Worm (Caenorhabditis elegans) whole organism, L2 larva: ENCODE results near the gene Y105C5B.15.

Experiments
- C34F6.9 ChIP-seq: fragments of 150-350 bp; optimal IDR thresholded peaks from 2 replicates; lab custom pipeline; 2014; ENCODE audit warnings: missing biosample characterization, missing genetic modification characterization
- Y55F3AM.14 ChIP-seq: fragments of 200-800 bp; sonication (Bioruptor generic); optimal IDR thresholded peaks from 2 replicates; lab custom pipeline; 2018; ENCODE audit warnings: mild to moderate bottlenecking, missing genetic modification characterization, missing compliant biosample characterization
- ZK546.5 ChIP-seq: sonication (generic microtip); optimal IDR thresholded peaks from 2 replicates; lab custom pipeline; 2017; ENCODE audit warnings: missing biosample characterization, missing genetic modification characterization
- alr-1 ChIP-seq: fragments of 150-350 bp; optimal IDR thresholded peaks from 2 replicates; lab custom pipeline; 2014; ENCODE audit warnings: missing biosample characterization, missing genetic modification characterization
- ama-1 ChIP-seq: fragments of 150-350 bp; optimal IDR thresholded peaks from 2 replicates; lab custom pipeline; 2018; ENCODE audit warnings: inconsistent platforms
- ceh-16 ChIP-seq: fragments of 150-350 bp; optimal IDR thresholded peaks from 2 replicates; lab custom pipeline; 2014; ENCODE audit warnings: missing biosample characterization, missing genetic modification characterization
- ceh-82 ChIP-seq: fragments of 150-350 bp; optimal IDR thresholded peaks from 2 replicates; lab custom pipeline; 2014; ENCODE audit warnings: missing biosample characterization, missing genetic modification characterization
- crh-2 ChIP-seq: sonication (generic microtip); optimal IDR thresholded peaks from 2 replicates; lab custom pipeline; 2017; ENCODE audit warnings: missing biosample characterization, missing genetic modification characterization
- dmd-4 ChIP-seq: sonication (generic microtip); optimal IDR thresholded peaks from 2 replicates; lab custom pipeline; 2017; ENCODE audit warnings: missing biosample characterization, missing genetic modification characterization
- egl-27 ChIP-seq: sonication (generic microtip); optimal IDR thresholded peaks from 3 replicates; lab custom pipeline; 2017; ENCODE audit warnings: missing biosample characterization, missing genetic modification reagents, missing genetic modification characterization
- gmeb-1 ChIP-seq: fragments of 150-350 bp; optimal IDR thresholded peaks from 2 replicates; lab custom pipeline; 2014; ENCODE audit warnings: missing biosample characterization, missing genetic modification characterization
- lin-11 ChIP-seq: fragments of 150-350 bp; sonication (generic microtip); optimal IDR thresholded peaks from 2 replicates; lab custom pipeline; 2014; ENCODE audit warnings: missing biosample characterization, missing genetic modification characterization, inconsistent platforms, mixed read lengths
- lin-13 ChIP-seq: fragments of 150-350 bp; optimal IDR thresholded peaks from 2 replicates; lab custom pipeline; 2014; ENCODE audit warnings: missing biosample characterization, missing genetic modification reagents, missing genetic modification characterization
- lin-39 ChIP-seq: fragments of 150-350 bp; optimal IDR thresholded peaks from 2 replicates; lab custom pipeline; 2014; ENCODE audit warnings: missing biosample characterization, missing genetic modification reagents, missing genetic modification characterization
- mab-5 ChIP-seq: fragments of 150-350 bp; optimal IDR thresholded peaks from 2 replicates; lab custom pipeline; 2014; ENCODE audit warnings: missing biosample characterization, missing genetic modification characterization
- mbf-1 ChIP-seq: sonication (generic microtip); optimal IDR thresholded peaks from 2 replicates; lab custom pipeline; 2017; ENCODE audit warnings: missing biosample characterization, missing genetic modification characterization
- mdl-1 ChIP-seq, 2 experiments: fragments of 150-350 bp in 1 of 2; sonication (generic microtip) in 1 of 2; optimal IDR thresholded peaks; 2 replicates each; lab custom pipeline; 2017; ENCODE audit warnings: missing biosample characterization in 2 of 2, missing genetic modification characterization in 2 of 2
- nhr-10 ChIP-seq: sonication (generic microtip); optimal IDR thresholded peaks from 2 replicates; lab custom pipeline; 2017; ENCODE audit warnings: missing biosample characterization, missing genetic modification characterization
- nhr-12 ChIP-seq: fragments of 150-350 bp; optimal IDR thresholded peaks from 2 replicates; lab custom pipeline; 2014; ENCODE audit warnings: missing biosample characterization, missing genetic modification characterization
- nhr-129 ChIP-seq: fragments of 150-350 bp; optimal IDR thresholded peaks from 2 replicates; lab custom pipeline; 2014; ENCODE audit warnings: missing biosample characterization, missing genetic modification characterization
- nhr-21 ChIP-seq: fragments of 150-350 bp; optimal IDR thresholded peaks from 2 replicates; lab custom pipeline; 2014; ENCODE audit warnings: missing biosample characterization, missing genetic modification characterization
- nhr-23 ChIP-seq: fragments of 150-350 bp; optimal IDR thresholded peaks from 2 replicates; lab custom pipeline; 2014; ENCODE audit warnings: missing biosample characterization, missing genetic modification reagents, missing genetic modification characterization
- nhr-25 ChIP-seq: fragments of 150-350 bp; sonication (generic microtip); optimal IDR thresholded peaks from 3 replicates; lab custom pipeline; 2014; ENCODE audit warnings: missing biosample characterization, missing genetic modification characterization
- nhr-6 ChIP-seq: fragments of 150-350 bp; optimal IDR thresholded peaks from 2 replicates; lab custom pipeline; 2014; ENCODE audit warnings: missing biosample characterization, missing genetic modification characterization
- peb-1 ChIP-seq: fragments of 150-350 bp; optimal IDR thresholded peaks from 2 replicates; lab custom pipeline; 2014; ENCODE audit warnings: missing biosample characterization, missing genetic modification characterization
- skn-1 ChIP-seq: sonication (generic microtip); optimal IDR thresholded peaks from 2 replicates; lab custom pipeline; 2017; ENCODE audit warnings: missing biosample characterization, missing genetic modification characterization
- sma-9 ChIP-seq, 2 experiments: fragments of 150-350 bp in 1 of 2; sonication (generic microtip) in 1 of 2; optimal IDR thresholded peaks; 2 replicates each; lab custom pipeline; 2014 to 2016; ENCODE audit warnings: missing genetic modification characterization in 2 of 2, mild to moderate bottlenecking in 1 of 2, missing biosample characterization in 1 of 2, missing compliant biosample characterization in 1 of 2, missing genetic modification reagents in 1 of 2, moderate library complexity in 1 of 2
- unc-39 ChIP-seq: fragments of 150-350 bp; optimal IDR thresholded peaks from 2 replicates; lab custom pipeline; 2014; ENCODE audit warnings: missing biosample characterization, missing genetic modification characterization
- unc-55 ChIP-seq: fragments of 150-350 bp; sonication (generic microtip); optimal IDR thresholded peaks from 3 replicates; lab custom pipeline; 2014; ENCODE audit warnings: missing biosample characterization, missing genetic modification reagents, missing genetic modification characterization
- unc-62 ChIP-seq: fragments of 150-350 bp; optimal IDR thresholded peaks from 2 replicates; lab custom pipeline; 2014; ENCODE audit warnings: missing biosample characterization, missing genetic modification reagents, missing genetic modification characterization
- zag-1 ChIP-seq: fragments of 150-350 bp; optimal IDR thresholded peaks from 2 replicates; lab custom pipeline; 2014; ENCODE audit warnings: missing biosample characterization, missing genetic modification characterization
- ztf-1 ChIP-seq: fragments of 200-800 bp; sonication (Bioruptor generic); conservative IDR thresholded peaks from 2 replicates; pipeline ENCODE4 v1.3.6; 2022; ENCODE audit warnings: missing genetic modification characterization, missing compliant biosample characterization
- ztf-11 ChIP-seq: sonication (generic microtip); optimal IDR thresholded peaks from 2 replicates; lab custom pipeline; 2017; ENCODE audit warnings: missing biosample characterization, missing genetic modification characterization
- ztf-4 ChIP-seq: fragments of 150-350 bp; optimal IDR thresholded peaks from 2 replicates; lab custom pipeline; 2014; ENCODE audit warnings: missing biosample characterization, missing genetic modification characterization

The Y105C5B.15 gene

DNA sequence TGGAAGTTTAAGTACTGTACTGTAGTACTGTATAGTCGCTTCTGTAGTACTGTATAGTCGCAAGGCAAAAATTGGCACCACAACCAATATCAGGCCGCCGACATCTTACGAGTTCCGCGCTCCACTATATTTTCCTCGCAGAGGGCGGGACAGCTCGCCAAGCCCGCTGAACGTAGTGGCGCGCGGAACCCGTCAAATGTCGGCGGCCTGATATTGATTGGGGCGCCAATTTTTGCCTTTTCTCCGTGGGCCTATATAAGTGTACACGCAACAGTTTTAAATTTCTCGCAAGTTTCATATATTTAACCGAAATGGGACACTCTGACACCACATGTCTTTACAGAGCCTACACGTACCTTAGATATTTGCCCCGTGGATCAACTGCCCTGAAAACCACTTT, 1.7 kb upstream of the Y105C5B.15 start:
- TF ChIP-seq lin-13 (GFP tag; lab: Kevin White, UChicago) (no peak), gmeb-1 (tag; lab: Kevin White, UChicago) (no peak), zag-1 (tag; lab: Kevin White, UChicago) (no peak), unc-62 (GFP tag; lab: Kevin White, UChicago) (no peak), nhr-10 (tag; lab: Kevin White, UChicago) (no peak), C34F6.9 (no peak), nhr-129 (tag; lab: Kevin White, UChicago) (no peak), dmd-4 (tag; lab: Kevin White, UChicago) (no peak), egl-27 (tag; lab: Kevin White, UChicago) (no peak), unc-39 (tag; lab: Kevin White, UChicago) (no peak), ZK546.5 (tag; lab: Kevin White, UChicago) (no peak)

DNA sequence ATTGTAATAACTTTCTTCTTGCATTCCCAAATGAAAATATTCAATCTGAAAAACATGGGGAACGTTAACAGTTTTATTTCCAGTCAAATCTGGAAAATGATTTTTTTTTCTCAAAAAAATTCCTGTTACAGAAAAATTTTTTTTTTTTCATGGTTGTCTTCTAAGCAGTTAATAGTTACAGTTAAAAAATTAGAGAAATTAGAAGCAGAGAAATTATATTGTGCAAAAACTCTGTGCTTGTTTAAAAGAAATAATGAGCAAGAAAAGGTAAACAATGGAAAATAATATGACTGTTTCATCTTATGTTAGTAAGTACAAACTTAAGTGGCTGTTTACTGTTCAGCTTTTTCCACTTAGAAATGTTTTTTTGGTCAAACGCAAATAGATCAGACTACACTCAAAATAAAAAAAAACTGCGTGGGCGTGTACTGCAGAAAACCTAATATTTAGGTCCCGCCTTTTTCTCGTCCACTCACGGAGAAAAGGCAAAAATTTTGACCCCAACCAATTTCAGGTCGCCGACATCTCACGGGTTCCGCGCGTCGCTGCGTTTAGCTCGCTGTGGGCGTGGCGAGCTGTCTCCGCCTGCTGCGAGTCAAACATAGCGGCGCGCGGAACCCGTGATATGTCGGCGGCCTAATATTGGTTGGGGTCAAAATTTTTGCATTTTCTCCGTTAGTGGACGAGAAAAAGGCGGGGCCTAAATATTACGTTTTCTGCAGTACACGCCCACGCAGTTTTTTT, 726 bp upstream of the Y105C5B.15 start, which contains the start of gene ifas-3:
Gene ifas-3, minus strand, starts transcription at position 51 of the 744 bp plus-strand sequence.
- no peak for TF ChIP-seq nhr-23 (tag; lab: Kevin White, UChicago)
- TF ChIP-seq zag-1 (tag; lab: Kevin White, UChicago), result no peak
- no peak for TF ChIP-seq crh-2 (tag; lab: Kevin White, UChicago)
- no peak for TF ChIP-seq mab-5 (tag; lab: Kevin White, UChicago)
- no peak for TF ChIP-seq egl-27 (tag; lab: Kevin White, UChicago)
- no peak for TF ChIP-seq ceh-82 (tag; lab: Kevin White, UChicago)
- no peak for TF ChIP-seq nhr-10 (tag; lab: Kevin White, UChicago)
- TF ChIP-seq lin-39 (tag; lab: Kevin White, UChicago), result no peak
- TF ChIP-seq lin-11 (tag; lab: Kevin White, UChicago), result no peak
- no peak for TF ChIP-seq alr-1 (tag; lab: Kevin White, UChicago)
- no peak for TF ChIP-seq nhr-21 (tag; lab: Kevin White, UChicago)
- TF ChIP-seq unc-55 (GFP tag; lab: Kevin White, UChicago), result no peak
- TF ChIP-seq ama-1 (lab: Kevin White, UChicago), result no peak
- no peak for TF ChIP-seq mdl-1 (tag; optimal IDR thresholded peaks at IDR 0.05; lab: Kevin White, UChicago)
- no peak for TF ChIP-seq unc-62 (GFP tag; lab: Kevin White, UChicago)
- TF ChIP-seq, all 48 proteins: peak for 0

DNA sequence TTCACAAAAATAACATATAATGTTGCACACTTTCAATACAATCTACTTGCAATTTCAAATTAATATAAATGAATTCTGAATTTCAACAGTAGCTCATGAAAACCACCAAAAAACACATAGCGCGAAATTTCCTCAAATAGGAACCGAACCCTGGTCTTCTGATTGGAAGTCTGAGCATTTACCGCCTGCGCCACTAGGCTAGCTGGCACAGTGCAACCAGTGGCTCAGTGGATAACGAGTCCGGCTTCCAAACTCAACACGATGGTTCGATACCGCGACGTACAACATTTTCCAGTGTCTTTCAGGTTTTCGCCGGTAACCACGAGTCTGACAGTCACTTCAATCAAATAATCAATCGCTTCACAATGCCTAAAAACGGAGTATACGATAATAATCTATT, 2.0 kb downstream of the Y105C5B.15 start:
- TF ChIP-seq nhr-10 (tag; lab: Kevin White, UChicago), result no peak
- TF ChIP-seq C34F6.9, result no peak
- no peak for TF ChIP-seq nhr-6
- no peak for TF ChIP-seq ztf-4
- TF ChIP-seq unc-62 (GFP tag; lab: Kevin White, UChicago), result no peak
- TF ChIP-seq ztf-1 (GFP tag; lab: Robert Waterston, UW), result no peak
- no peak for TF ChIP-seq ceh-16 (tag; lab: Kevin White, UChicago)
- no peak for TF ChIP-seq Y55F3AM.14
- no peak for TF ChIP-seq ZK546.5 (tag; lab: Kevin White, UChicago)
- TF ChIP-seq nhr-23 (tag; lab: Kevin White, UChicago), result no peak
- TF ChIP-seq mbf-1 (tag; lab: Kevin White, UChicago), result no peak
- TF ChIP-seq nhr-21 (tag; lab: Kevin White, UChicago), result no peak
- TF ChIP-seq zag-1 (tag; lab: Kevin White, UChicago), result no peak
- no peak for TF ChIP-seq ztf-11 (tag; lab: Kevin White, UChicago)
- TF ChIP-seq peb-1, result no peak
- no peak for TF ChIP-seq dmd-4 (tag; lab: Kevin White, UChicago)

DNA sequence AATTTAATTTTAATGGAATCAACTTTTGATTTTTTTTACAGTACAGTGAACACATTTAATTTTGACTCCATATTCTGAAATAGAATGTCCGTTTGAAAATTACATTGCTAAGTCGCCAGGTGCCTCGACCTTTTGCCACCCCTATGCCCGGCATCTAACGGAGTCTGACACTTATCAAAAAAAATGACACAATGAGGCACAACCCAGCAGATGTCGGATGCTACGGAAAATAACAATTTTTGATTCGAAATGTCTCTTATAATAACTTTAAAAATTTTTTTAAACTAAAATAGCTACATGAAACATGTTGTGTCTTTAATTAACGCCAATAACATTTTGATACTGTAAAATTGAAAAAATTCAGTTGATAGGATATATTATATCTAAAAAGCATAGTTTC, 3.6 kb downstream of the Y105C5B.15 start:
- no peak for TF ChIP-seq lin-13 (GFP tag; lab: Kevin White, UChicago)
- no peak for TF ChIP-seq nhr-6
- no peak for TF ChIP-seq nhr-23 (tag; lab: Kevin White, UChicago)
- TF ChIP-seq nhr-21 (tag; lab: Kevin White, UChicago), result no peak
- TF ChIP-seq nhr-12 (tag; lab: Kevin White, UChicago), result no peak
- no peak for TF ChIP-seq lin-11 (tag; lab: Kevin White, UChicago)

DNA sequence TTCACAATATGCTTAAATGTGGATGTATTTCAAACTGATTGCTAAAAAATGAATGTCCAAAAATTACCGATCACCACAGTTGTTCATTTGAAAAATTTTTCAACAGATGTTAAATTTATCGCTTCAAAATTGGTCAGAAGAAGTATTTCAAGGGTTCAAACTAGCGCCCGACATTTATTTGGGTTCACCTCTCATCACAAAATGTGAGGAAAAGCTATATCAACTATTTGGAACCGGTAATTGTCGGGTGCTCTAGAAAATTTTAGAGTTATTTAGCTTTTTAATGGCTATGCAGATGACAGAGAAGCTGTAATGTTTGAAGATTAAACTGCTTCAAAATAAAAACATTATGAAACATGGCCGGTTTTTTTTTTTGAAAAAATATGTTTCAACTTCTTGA, 9.3 kb downstream of the Y105C5B.15 start:
- TF ChIP-seq nhr-25 (tag; lab: Kevin White, UChicago), result no peak
- TF ChIP-seq nhr-23 (tag; lab: Kevin White, UChicago), result no peak
- no peak for TF ChIP-seq sma-9 (GFP tag; optimal IDR thresholded peaks at IDR 0.05; lab: Kevin White, UChicago)
- no peak for TF ChIP-seq sma-9 (tag; optimal IDR thresholded peaks at IDR 0.05; lab: Kevin White, UChicago)
- TF ChIP-seq nhr-12 (tag; lab: Kevin White, UChicago), result no peak
- no peak for TF ChIP-seq ztf-4
- no peak for TF ChIP-seq ztf-1 (GFP tag; lab: Robert Waterston, UW)
- TF ChIP-seq ama-1 (lab: Kevin White, UChicago), result no peak
- TF ChIP-seq lin-13 (GFP tag; lab: Kevin White, UChicago), result no peak
- no peak for TF ChIP-seq C34F6.9
- no peak for TF ChIP-seq mdl-1 (tag; optimal IDR thresholded peaks at IDR 0.05; lab: Kevin White, UChicago)
- TF ChIP-seq skn-1, result no peak
